Worm (Caenorhabditis elegans): ENCODE data around the gene cyp-13A2.
A peak's percentile ranks its signal among the peaks of the same experiment; 100 is the strongest.

The cyp-13A2 gene

DNA sequence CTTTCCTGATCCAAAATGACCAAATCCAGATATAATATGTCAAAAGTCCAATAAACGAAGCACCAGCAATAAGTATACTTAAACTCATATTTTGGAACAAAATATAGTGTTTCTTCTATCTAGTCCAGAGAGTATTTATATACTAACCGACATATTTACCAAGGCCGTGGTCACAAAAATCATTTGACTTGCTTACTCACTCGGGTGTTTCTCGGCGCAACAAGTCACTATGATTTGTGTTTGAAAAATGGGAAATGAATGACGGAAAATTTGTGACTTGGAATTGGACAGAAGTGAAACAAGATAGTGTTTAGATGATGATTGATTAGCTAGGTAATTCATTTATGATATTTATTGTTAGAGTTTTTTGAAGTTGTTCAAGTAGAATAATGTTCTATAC, 12.8 kb upstream of the cyp-13A2 start, which contains the start of gene cyp-13A5 (continued):
- TF ChIP-seq blmp-1 (tag; optimal IDR thresholded peaks at IDR 0.05) = peak; percentile 71
- TF ChIP-seq zip-4 (GFP tag; optimal IDR thresholded peaks at IDR 0.05) = no peak
- peak; percentile 34 for TF ChIP-seq elt-2 (tag; optimal IDR thresholded peaks at IDR 0.05)
- no peak for TF ChIP-seq nhr-47 (tag; optimal IDR thresholded peaks at IDR 0.05)
- TF ChIP-seq lin-14 (GFP tag; optimal IDR thresholded peaks at IDR 0.05) = peak; percentile 80
- no peak for TF ChIP-seq fos-1 (tag; optimal IDR thresholded peaks at IDR 0.05)
- TF ChIP-seq egl-27 (tag; optimal IDR thresholded peaks at IDR 0.05) = no peak

DNA sequence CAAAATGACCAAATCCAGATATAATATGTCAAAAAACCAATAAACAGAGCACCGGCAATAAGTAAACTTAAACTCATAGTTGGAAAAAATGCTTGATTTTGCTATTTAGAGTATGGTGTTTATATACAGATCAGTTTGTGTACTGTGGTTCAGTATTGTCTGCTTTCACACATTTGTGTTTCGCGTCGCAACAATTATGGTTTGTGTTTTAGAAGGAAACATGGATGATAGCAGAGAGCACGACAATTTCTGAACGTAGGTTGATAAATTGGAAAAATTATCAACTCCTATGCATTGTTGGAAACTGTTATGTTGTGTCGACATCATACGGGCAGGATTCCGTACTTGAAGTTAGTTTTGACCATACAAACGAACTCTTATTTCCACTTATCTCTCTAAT, 10.2 kb upstream of the cyp-13A2 start, which contains the start of gene cyp-13A4:
Gene cyp-13A4 (minus strand): TSS at position 77 of the 400 bp plus-strand sequence.
- TF ChIP-seq C04F5.9 (tag; optimal IDR thresholded peaks at IDR 0.05) (no peak), mdl-1 (tag; optimal IDR thresholded peaks at IDR 0.05) (no peak), tlp-1 (tag; optimal IDR thresholded peaks at IDR 0.05) (no peak), zag-1 (tag; optimal IDR thresholded peaks at IDR 0.05) (no peak), snpc-4 (tag; optimal IDR thresholded peaks at IDR 0.05) (no peak), ceh-8 (GFP tag; optimal IDR thresholded peaks at IDR 0.05) (no peak), swsn-7 (tag; optimal IDR thresholded peaks at IDR 0.05) (no peak)

DNA sequence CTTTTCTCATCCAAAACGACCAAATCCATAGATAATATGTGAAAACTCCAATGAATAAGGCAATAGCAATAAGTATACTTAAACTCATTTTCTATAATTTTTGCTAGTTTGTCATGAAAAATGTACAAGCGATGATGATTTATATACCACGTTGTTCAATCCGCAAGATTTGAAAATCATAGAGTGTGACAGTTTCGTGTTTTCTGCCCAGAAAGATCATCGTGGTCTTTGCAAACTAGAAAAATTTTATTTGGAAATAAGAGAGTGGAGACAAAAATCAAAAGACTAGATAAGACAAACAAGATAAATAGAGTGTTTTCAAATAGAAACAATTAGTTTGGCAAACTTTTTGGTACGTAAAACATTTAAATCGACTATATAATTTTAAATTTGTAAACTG, 5.8 kb upstream of the cyp-13A2 start, which contains the start of gene cyp-13A3:
Gene cyp-13A3 (minus strand): TSS at position 101 of the 400 bp plus-strand sequence.
- TF ChIP-seq nhr-20 (tag; optimal IDR thresholded peaks at IDR 0.05) (peak; percentile 70), ceh-8 (GFP tag; optimal IDR thresholded peaks at IDR 0.05) (no peak)

DNA sequence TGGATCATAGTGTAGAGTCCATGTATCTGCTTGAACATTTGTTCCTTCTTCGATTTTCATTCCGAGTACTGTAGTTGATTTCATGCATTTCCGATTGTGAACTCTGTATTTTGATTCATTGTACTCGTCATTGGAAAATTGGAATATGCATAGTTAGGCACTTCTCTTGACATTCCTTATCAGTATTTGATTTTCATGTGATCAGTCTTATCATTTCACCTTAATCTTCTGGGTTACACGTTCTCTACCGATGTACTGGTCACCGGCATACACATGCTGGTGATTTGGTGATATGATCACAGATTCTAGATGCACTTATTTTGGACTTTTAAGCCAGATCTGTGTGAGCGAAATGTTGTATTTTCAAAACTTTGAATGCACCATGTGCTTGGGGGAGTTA, 3.8 kb upstream of the cyp-13A2 start:
- no peak for TF ChIP-seq zag-1 (tag; optimal IDR thresholded peaks at IDR 0.05)
- peak; percentile 32 for TF ChIP-seq jun-1 (tag; optimal IDR thresholded peaks at IDR 0.05)
- peak; percentile 81 for TF ChIP-seq pqm-1 (tag; optimal IDR thresholded peaks at IDR 0.05)
- TF ChIP-seq nhr-90 (tag; optimal IDR thresholded peaks at IDR 0.05; ENCODE audit: poor library complexity) = peak; percentile 14
- TF ChIP-seq efl-1 (optimal IDR thresholded peaks at IDR 0.05) = no peak
- TF ChIP-seq efl-1 (GFP tag; optimal IDR thresholded peaks at IDR 0.05 in 1 of 2) = peak in 1 of 2 experiments; percentile 4
- no peak for TF ChIP-seq tbx-2 (tag; optimal IDR thresholded peaks at IDR 0.05)
- peak; percentile 95 for TF ChIP-seq elt-2 (tag; optimal IDR thresholded peaks at IDR 0.05)
- no peak for TF ChIP-seq lin-15B (tag; optimal IDR thresholded peaks at IDR 0.05)
- peak; percentile 31 for TF ChIP-seq lin-14 (GFP tag; optimal IDR thresholded peaks at IDR 0.05)
- peak; percentile 40 for TF ChIP-seq nhr-71 (tag; optimal IDR thresholded peaks at IDR 0.05)
- peak; percentile 62 for TF ChIP-seq nhr-20 (tag; optimal IDR thresholded peaks at IDR 0.05)
- peak in 1 of 2 experiments; percentile 45 for TF ChIP-seq lin-35 (GFP tag; optimal IDR thresholded peaks at IDR 0.05)

DNA sequence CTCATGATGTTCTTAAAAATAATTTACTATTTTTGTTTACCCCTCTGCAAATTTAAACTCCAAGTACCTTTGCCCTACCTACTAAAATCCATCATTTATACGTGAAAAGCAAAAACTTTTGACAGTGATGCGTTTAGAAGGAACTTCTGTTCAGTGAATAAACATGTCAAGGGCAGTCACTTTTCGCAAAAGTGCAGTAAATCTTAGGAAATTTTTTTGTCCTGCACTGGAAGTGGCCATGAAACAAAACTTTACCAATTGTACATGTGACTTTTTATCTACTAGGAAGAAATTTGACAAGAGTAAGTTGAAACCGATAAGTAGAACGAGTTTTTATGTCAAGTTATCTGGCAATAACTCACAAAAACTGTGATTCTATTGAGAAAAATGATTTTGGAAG, 1.2 kb downstream of the cyp-13A2 start:
- no peak for TF ChIP-seq zip-4 (GFP tag; optimal IDR thresholded peaks at IDR 0.05)
- TF ChIP-seq F16B12.6 (tag; optimal IDR thresholded peaks at IDR 0.05) = no peak
- TF ChIP-seq efl-1 (optimal IDR thresholded peaks at IDR 0.05) = no peak
- peak in 1 of 2 experiments; percentile 84 for TF ChIP-seq efl-1 (GFP tag; optimal IDR thresholded peaks at IDR 0.05 in 1 of 2)
- TF ChIP-seq nhr-76 (tag; optimal IDR thresholded peaks at IDR 0.05) = no peak
- no peak for TF ChIP-seq Y116A8C.19 (tag; optimal IDR thresholded peaks at IDR 0.05; ENCODE audit: borderline replicate concordance)
- no peak for TF ChIP-seq nhr-84 (tag; optimal IDR thresholded peaks at IDR 0.05)

- no peak for TF ChIP-seq ceh-88 (GFP tag; IDR thresholded peaks at IDR 0.05)
- TF ChIP-seq pag-3 (tag; optimal IDR thresholded peaks at IDR 0.05; ENCODE audit: borderline replicate concordance, insufficient read depth) = no peak
- TF ChIP-seq Y116A8C.19 (tag; optimal IDR thresholded peaks at IDR 0.05; ENCODE audit: borderline replicate concordance) = no peak
- TF ChIP-seq mab-9 (GFP tag; IDR thresholded peaks at IDR 0.05) = no peak
- no peak for TF ChIP-seq dpl-1 (GFP tag; optimal IDR thresholded peaks at IDR 0.05)
- no peak for TF ChIP-seq swsn-7 (tag; optimal IDR thresholded peaks at IDR 0.05)
- TF ChIP-seq ceh-8 (GFP tag; optimal IDR thresholded peaks at IDR 0.05) = no peak
- TF ChIP-seq ceh-63 (GFP tag; optimal IDR thresholded peaks at IDR 0.05) = no peak
- no peak for TF ChIP-seq dsc-1 (tag; optimal IDR thresholded peaks at IDR 0.05)
- TF ChIP-seq ets-5 (GFP tag; IDR thresholded peaks at IDR 0.05) = no peak
- TF ChIP-seq hlh-17 (GFP tag; optimal IDR thresholded peaks at IDR 0.05; ENCODE audit: borderline replicate concordance) = no peak
- TF ChIP-seq mdl-1 (tag; optimal IDR thresholded peaks at IDR 0.05) = no peak
- no peak for TF ChIP-seq unc-98 (GFP tag; IDR thresholded peaks at IDR 0.05)
- TF ChIP-seq fkh-10 (GFP tag; optimal IDR thresholded peaks at IDR 0.05) = no peak
- TF ChIP-seq aha-1 (tag; optimal IDR thresholded peaks at IDR 0.05) = no peak
- no peak for TF ChIP-seq irx-1 (tag; optimal IDR thresholded peaks at IDR 0.05)
- no peak for TF ChIP-seq aly-2 (tag; optimal IDR thresholded peaks at IDR 0.05)
Measured at ce11 chrII:9782337-9782736, 5.1 kb downstream of the cyp-13A2 start, which contains the start of gene T10B9.14. Gene T10B9.14 (minus strand): TSS chrII:9782437.

Measured in whole organism, L1 larva.